Fruit fly (Drosophila melanogaster) whole organism, adult: ENCODE results near the gene PGRP-LB.

ENCODE experiments used
- CG33017 ChIP-seq: fragments of 200-800 bp; sonication (Bioruptor generic); optimal IDR thresholded peaks from 2 replicates; lab custom pipeline; 2018; ENCODE audit warnings: missing biosample characterization, mild to moderate bottlenecking, missing genetic modification characterization, moderate library complexity
- CG5204 ChIP-seq: fragments of 200-800 bp; sonication (Bioruptor generic); optimal IDR thresholded peaks from 2 replicates; lab custom pipeline; 2016; ENCODE audit warnings: missing biosample characterization, missing genetic modification characterization
- Mnt ChIP-seq: fragments of 200-800 bp; sonication (Bioruptor generic); optimal IDR thresholded peaks from 2 replicates; lab custom pipeline; 2016; ENCODE audit warnings: missing biosample characterization, mild to moderate bottlenecking, missing genetic modification characterization
- cnc ChIP-seq, 2 experiments: fragments of >200 bp; optimal IDR thresholded peaks; 2 replicates each; lab custom pipeline; 2017
- pad ChIP-seq: fragments of 200-800 bp; sonication (Bioruptor generic); optimal IDR thresholded peaks from 3 replicates; lab custom pipeline; 2017; ENCODE audit warnings: missing biosample characterization, missing genetic modification characterization, mild to moderate bottlenecking, moderate library complexity, missing genetic modification reagents
- tj ChIP-seq: fragments of 200-800 bp; sonication (Bioruptor generic); optimal IDR thresholded peaks from 3 replicates; lab custom pipeline; 2017; ENCODE audit warnings: missing biosample characterization, mild to moderate bottlenecking, missing genetic modification characterization, moderate library complexity
- toe ChIP-seq: fragments of 200-800 bp; sonication (Bioruptor generic); optimal IDR thresholded peaks from 2 replicates; lab custom pipeline; 2016; ENCODE audit warnings: missing biosample characterization, missing genetic modification characterization

- TF ChIP-seq CG33017 (peak; percentile 72), tj (GFP tag; lab: Kevin White, UChicago) (no peak), pad (GFP tag; lab: Kevin White, UChicago) (peak; percentile 17), CG5204 (no peak), toe (no peak), cnc (optimal IDR thresholded peaks at IDR 0.05; lab: Kevin White, UChicago) (no peak), Mnt (peak; percentile 47)
These were observed 2.1 kb downstream of the PGRP-LB start for dm6 chr3R:11458022-11458850.
